Worm (Caenorhabditis elegans) whole organism, L4 larva: ENCODE data around the gene cyp-13B2.

Experiments used
- F37D6.2 ChIP-seq: sonication (generic microtip); optimal IDR thresholded peaks from 2 replicates; lab custom pipeline; 2016; ENCODE audit warnings: mild to moderate bottlenecking, missing genetic modification characterization, missing compliant biosample characterization
- Y75B8A.6 ChIP-seq: fragments of 200-800 bp; sonication (Bioruptor generic); IDR thresholded peaks from 2 replicates; pipeline ENCODE4 v1.3.6; 2022; ENCODE audit warnings: missing genetic modification reagents, missing genetic modification characterization, missing compliant biosample characterization
- ZK337.2 ChIP-seq: fragments of 200-800 bp; sonication (Bioruptor generic); IDR thresholded peaks from 2 replicates; pipeline ENCODE4 v1.3.6; 2022; ENCODE audit warnings: missing genetic modification reagents, missing genetic modification characterization, missing compliant biosample characterization
- aha-1 ChIP-seq: fragments of 150-350 bp; peaks from one replicate; lab custom pipeline; 2014; ENCODE audit warnings: missing biosample characterization, missing genetic modification characterization
- aly-2 ChIP-seq: sonication (generic microtip); optimal IDR thresholded peaks from 2 replicates; lab custom pipeline; 2018; ENCODE audit warnings: missing biosample characterization, missing genetic modification characterization
- ama-1 ChIP-seq: fragments of 150-350 bp; optimal IDR thresholded peaks from 2 replicates; lab custom pipeline; 2014; ENCODE audit warnings: inconsistent platforms, mixed read lengths
- attf-4 ChIP-seq: sonication (generic microtip); optimal IDR thresholded peaks from 3 replicates; lab custom pipeline; 2017; ENCODE audit warnings: missing biosample characterization, missing genetic modification characterization
- ceh-44 ChIP-seq: fragments of 200-800 bp; sonication (Bioruptor generic); IDR thresholded peaks from 2 replicates; pipeline ENCODE4 v1.3.6; 2022; ENCODE audit warnings: missing genetic modification reagents, missing genetic modification characterization, missing compliant biosample characterization
- ceh-62 ChIP-seq: sonication (generic microtip); optimal IDR thresholded peaks from 2 replicates; lab custom pipeline; 2017; ENCODE audit warnings: missing biosample characterization, missing genetic modification characterization
- cey-2 ChIP-seq: sonication (generic microtip); optimal IDR thresholded peaks from 3 replicates; lab custom pipeline; 2017; ENCODE audit warnings: missing genetic modification characterization, mild to moderate bottlenecking, missing compliant biosample characterization, antibody characterized with exemption, borderline replicate concordance; ENCODE audit not compliant: insufficient read depth
- daf-16 ChIP-seq, 3 experiments: sonication (generic microtip); optimal IDR thresholded peaks; 2 replicates each; lab custom pipeline; 2016 to 2017; ENCODE audit warnings: missing genetic modification characterization in 3 of 3, missing genetic modification reagents in 3 of 3, mild to moderate bottlenecking in 2 of 3, missing compliant biosample characterization in 2 of 3, missing biosample characterization in 1 of 3, moderate library complexity in 1 of 3
- daf-8 ChIP-seq: fragments of 200-800 bp; sonication (Bioruptor generic); IDR thresholded peaks from 2 replicates; pipeline ENCODE4 v1.3.6; 2022; ENCODE audit warnings: missing genetic modification characterization, missing compliant biosample characterization
- dpl-1 ChIP-seq: fragments of 150-350 bp; optimal IDR thresholded peaks from 2 replicates; lab custom pipeline; 2014; ENCODE audit warnings: missing biosample characterization, missing genetic modification reagents, missing genetic modification characterization
- duxl-1 ChIP-seq: sonication (generic microtip); optimal IDR thresholded peaks from 2 replicates; lab custom pipeline; 2016; ENCODE audit warnings: mild to moderate bottlenecking, missing genetic modification characterization, moderate library complexity, missing compliant biosample characterization; ENCODE audit not compliant: poor library complexity
- dve-1 ChIP-seq: sonication (generic microtip); optimal IDR thresholded peaks from 2 replicates; lab custom pipeline; 2017; ENCODE audit warnings: antibody characterized with exemption, mild to moderate bottlenecking, missing genetic modification characterization, missing compliant biosample characterization; ENCODE audit not compliant: insufficient read depth
- egl-27 ChIP-seq: sonication (generic microtip); optimal IDR thresholded peaks from 3 replicates; lab custom pipeline; 2017; ENCODE audit warnings: missing biosample characterization, missing genetic modification reagents, missing genetic modification characterization
- fkh-10 ChIP-seq: fragments of 150-350 bp; optimal IDR thresholded peaks from 2 replicates; lab custom pipeline; 2014; ENCODE audit warnings: missing biosample characterization, missing genetic modification reagents, missing genetic modification characterization
- fos-1 ChIP-seq: fragments of 150-350 bp; optimal IDR thresholded peaks from 2 replicates; lab custom pipeline; 2014; ENCODE audit warnings: missing biosample characterization, missing genetic modification characterization
- gei-8 ChIP-seq: fragments of 200-800 bp; sonication (Bioruptor generic); optimal IDR thresholded peaks from 2 replicates; lab custom pipeline; 2018; ENCODE audit warnings: mild to moderate bottlenecking, missing genetic modification characterization, missing compliant biosample characterization
- hif-1 ChIP-seq, 2 experiments: sonication (generic microtip); optimal IDR thresholded peaks; 2 replicates each; lab custom pipeline; 2016 to 2017; ENCODE audit warnings: missing compliant biosample characterization in 2 of 2, missing genetic modification characterization in 2 of 2, missing genetic modification reagents in 2 of 2, missing genotype in 2 of 2, mild to moderate bottlenecking in 1 of 2
- lim-7 ChIP-seq: fragments of 200-800 bp; sonication (Bioruptor generic); IDR thresholded peaks from 2 replicates; pipeline ENCODE4 v1.3.6; 2022; ENCODE audit warnings: missing genetic modification characterization, missing compliant biosample characterization
- lin-13 ChIP-seq: fragments of 150-350 bp; optimal IDR thresholded peaks from 2 replicates; lab custom pipeline; 2014; ENCODE audit warnings: missing biosample characterization, missing genetic modification reagents, missing genetic modification characterization
- lin-29 ChIP-seq: fragments of 200-800 bp; sonication (Bioruptor generic); IDR thresholded peaks from 2 replicates; pipeline ENCODE4 v1.3.6; 2022; ENCODE audit warnings: missing genetic modification reagents, missing genetic modification characterization, missing compliant biosample characterization
- lir-3 ChIP-seq: sonication (generic microtip); optimal IDR thresholded peaks from 2 replicates; lab custom pipeline; 2016; ENCODE audit warnings: mild to moderate bottlenecking, missing genetic modification characterization, missing compliant biosample characterization
- madf-5 ChIP-seq, 2 experiments: fragments of 200-800 bp; sonication (Bioruptor generic); IDR thresholded peaks; 2 replicates each; pipeline ENCODE4 v1.3.6; 2022; ENCODE audit warnings: missing compliant biosample characterization in 2 of 2, missing genetic modification characterization in 2 of 2
- madf-9 ChIP-seq: fragments of 200-800 bp; sonication (Bioruptor generic); conservative IDR thresholded peaks from 2 replicates; pipeline ENCODE4 v1.3.6; 2022; ENCODE audit warnings: missing genetic modification reagents, missing genetic modification characterization, missing compliant biosample characterization
- mxl-3 ChIP-seq: fragments of 200-800 bp; sonication (Bioruptor generic); optimal IDR thresholded peaks from 2 replicates; lab custom pipeline; 2018; ENCODE audit warnings: mild to moderate bottlenecking, missing genetic modification characterization, missing compliant biosample characterization
- nhr-237 ChIP-seq: sonication (generic microtip); optimal IDR thresholded peaks from 2 replicates; lab custom pipeline; 2017; ENCODE audit warnings: missing biosample characterization, missing genetic modification characterization
- nhr-28 ChIP-seq: fragments of 150-350 bp; optimal IDR thresholded peaks from 2 replicates; lab custom pipeline; 2014; ENCODE audit warnings: missing biosample characterization, missing genetic modification characterization
- nhr-6 ChIP-seq: fragments of 150-350 bp; optimal IDR thresholded peaks from 2 replicates; lab custom pipeline; 2014; ENCODE audit warnings: missing biosample characterization, missing genetic modification characterization
- nhr-77 ChIP-seq: fragments of 150-350 bp; optimal IDR thresholded peaks from 2 replicates; lab custom pipeline; 2014; ENCODE audit warnings: missing biosample characterization, missing genetic modification characterization
- pha-4 ChIP-seq, 2 experiments: fragments of 150-350 bp in 1 of 2; fragments of 200-800 bp in 1 of 2; sonication (Bioruptor generic) in 1 of 2; IDR thresholded peaks in 1 of 2; optimal IDR thresholded peaks in 1 of 2; 2 replicates each; pipeline versions ENCODE4 v1.3.6 to Lab custom; 2014 to 2022; ENCODE audit warnings: missing genetic modification characterization in 2 of 2, missing genetic modification reagents in 2 of 2, missing biosample characterization in 1 of 2, missing compliant biosample characterization in 1 of 2
- spr-3 ChIP-seq: fragments of 200-800 bp; sonication (Bioruptor generic); optimal IDR thresholded peaks from 2 replicates; lab custom pipeline; 2018; ENCODE audit warnings: mild to moderate bottlenecking, missing genetic modification characterization, missing compliant biosample characterization
- tra-1 ChIP-seq: fragments of 200-800 bp; sonication (Bioruptor generic); IDR thresholded peaks from 2 replicates; pipeline ENCODE4 v1.3.6; 2022; ENCODE audit warnings: missing genetic modification reagents, missing genetic modification characterization, missing compliant biosample characterization
- unc-130 ChIP-seq: sonication (generic microtip); optimal IDR thresholded peaks from 2 replicates; lab custom pipeline; 2016; ENCODE audit warnings: missing genetic modification reagents, missing genetic modification characterization, missing compliant biosample characterization
- unc-62 ChIP-seq, 3 experiments: fragments of 150-350 bp in 1 of 3; sonication (generic microtip); optimal IDR thresholded peaks in 2 of 3; peaks in 1 of 3; 1 replicate in 1 of 3; 2 replicates in 2 of 3; lab custom pipeline; 2014 to 2017; ENCODE audit warnings: missing biosample characterization in 3 of 3, missing genetic modification characterization in 3 of 3, missing genetic modification reagents in 3 of 3, missing genotype in 1 of 3
- zfp-3 ChIP-seq: fragments of 200-800 bp; sonication (Bioruptor generic); conservative IDR thresholded peaks from 2 replicates; pipeline ENCODE4 v1.3.6; 2022; ENCODE audit warnings: missing genetic modification reagents, missing genetic modification characterization, missing compliant biosample characterization
- ztf-11 ChIP-seq: fragments of 150-350 bp; optimal IDR thresholded peaks from 2 replicates; lab custom pipeline; 2014; ENCODE audit warnings: missing biosample characterization, missing genetic modification characterization

cyp-13B2 gene

DNA sequence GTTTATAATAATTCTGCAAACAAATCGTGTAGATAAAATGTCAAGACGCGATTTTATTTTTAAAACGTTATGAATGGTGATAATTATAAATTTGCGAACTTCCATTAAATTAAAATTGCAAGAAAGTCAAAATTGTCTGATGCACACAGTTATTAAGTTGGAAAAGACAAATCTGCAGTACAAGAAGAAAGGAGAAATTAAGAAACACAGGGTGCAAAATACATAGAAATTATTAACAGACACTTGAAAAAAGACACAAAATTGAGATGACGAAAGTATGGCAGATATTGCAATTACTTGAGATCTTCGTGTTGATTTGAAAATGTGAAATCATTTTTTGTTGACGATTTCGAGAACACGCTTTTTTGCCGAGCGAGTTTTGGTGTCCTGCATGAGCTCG is 16.2 kb downstream of the cyp-13B2 start:
- TF ChIP-seq aha-1, result peak; percentile 92
- TF ChIP-seq madf-9 (GFP tag; lab: Robert Waterston, UW), result no peak
- TF ChIP-seq lir-3 (tag; lab: Kevin White, UChicago), result no peak
- TF ChIP-seq, all 104 proteins: peak for 1

DNA sequence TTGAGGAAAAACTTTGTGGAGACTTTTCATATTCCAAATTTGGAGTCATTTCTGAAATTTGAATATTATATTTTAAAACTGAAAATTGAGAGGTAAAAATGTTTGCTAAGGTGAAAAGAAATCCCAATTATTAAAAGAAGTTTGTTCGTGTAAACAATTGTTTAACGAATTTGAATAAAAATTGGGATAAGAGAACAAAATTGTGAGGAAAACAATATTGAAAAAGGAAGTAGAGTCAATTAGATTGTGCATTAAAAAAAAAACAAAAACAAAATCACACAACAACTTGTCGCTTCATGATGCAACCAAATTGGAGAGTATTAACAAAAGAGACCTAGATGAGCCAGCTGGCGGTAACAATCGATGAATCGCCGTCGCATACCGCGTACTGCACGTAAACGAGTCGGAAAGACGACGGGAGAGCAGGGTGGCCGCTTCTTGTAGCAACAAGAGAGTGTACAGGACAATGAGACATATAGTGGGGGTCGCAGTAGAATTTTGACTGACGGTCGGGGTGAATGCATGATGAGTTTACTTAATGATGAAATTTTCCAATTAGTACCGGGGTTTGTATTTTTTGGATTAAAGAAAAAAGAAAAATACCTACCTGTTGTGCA is 18.1 kb downstream of the cyp-13B2 start, which contains the start of gene K04C1.3:
Gene K04C1.3, minus strand, starts transcription at position 51 of the 617 bp plus-strand sequence.
- peak in 1 of 2 experiments; percentile 83 for TF ChIP-seq hif-1 (tag; optimal IDR thresholded peaks at IDR 0.05; lab: Kevin White, UChicago)
- no peak for TF ChIP-seq daf-16 (GFP tag; optimal IDR thresholded peaks at IDR 0.05; lab: Kevin White, UChicago)
- peak; percentile 23 for TF ChIP-seq daf-16 (tag; optimal IDR thresholded peaks at IDR 0.05; lab: Kevin White, UChicago)
- TF ChIP-seq fos-1 (tag; lab: Kevin White, UChicago), result no peak

DNA sequence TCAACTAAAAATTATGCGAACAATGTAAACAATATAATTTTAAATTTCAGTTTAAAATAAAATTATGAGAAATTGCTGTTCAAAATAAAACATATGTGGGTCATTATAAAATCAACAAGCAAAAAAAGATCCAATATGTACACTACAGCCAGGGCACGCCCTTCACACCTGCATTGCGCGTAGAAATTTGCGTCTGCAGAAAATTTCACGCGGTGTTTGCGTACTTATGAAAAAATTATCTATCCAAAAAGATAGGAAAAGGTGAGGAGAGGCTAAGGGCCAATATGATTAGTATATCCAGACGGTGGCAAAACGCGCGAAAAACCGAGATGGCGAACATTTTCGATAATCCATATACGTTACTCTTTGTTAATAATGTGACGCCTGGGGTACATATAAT is 19.1 kb downstream of the cyp-13B2 start:
- TF ChIP-seq aly-2 (tag; lab: Kevin White, UChicago), result no peak
- TF ChIP-seq aha-1, result peak; percentile 70
- no peak for TF ChIP-seq duxl-1 (tag; lab: Kevin White, UChicago)
- TF ChIP-seq pha-4 (GFP tag; IDR thresholded peaks at IDR 0.05; lab: Robert Waterston, UW), result no peak
- TF ChIP-seq pha-4 (tag; optimal IDR thresholded peaks at IDR 0.05; lab: Kevin White, UChicago), result peak; percentile 14
- TF ChIP-seq cey-2 (tag; lab: Kevin White, UChicago), result no peak
- TF ChIP-seq daf-8 (GFP tag; lab: Robert Waterston, UW), result no peak
- TF ChIP-seq fkh-10 (GFP tag; lab: Kevin White, UChicago), result no peak
- TF ChIP-seq ceh-62 (tag; lab: Kevin White, UChicago), result no peak
- no peak for TF ChIP-seq zfp-3 (GFP tag; lab: Robert Waterston, UW)
- TF ChIP-seq egl-27 (tag; lab: Kevin White, UChicago), result no peak
- TF ChIP-seq lin-13 (GFP tag; lab: Kevin White, UChicago), result no peak
- TF ChIP-seq dve-1 (tag; lab: Kevin White, UChicago), result peak; percentile 33
- TF ChIP-seq Y75B8A.6 (GFP tag; lab: Robert Waterston, UW), result no peak
- TF ChIP-seq dpl-1, result no peak
- TF ChIP-seq ztf-11 (tag; lab: Kevin White, UChicago), result no peak
- peak in 1 of 2 experiments; percentile 16 for TF ChIP-seq unc-62 (GFP tag; optimal IDR thresholded peaks at IDR 0.05 in 1 of 2; lab: Kevin White, UChicago)
- no peak for TF ChIP-seq unc-62 (tag; optimal IDR thresholded peaks at IDR 0.05; lab: Kevin White, UChicago)
- TF ChIP-seq mxl-3, result peak; percentile 25
- TF ChIP-seq ceh-44 (GFP tag; lab: Robert Waterston, UW), result no peak
- no peak for TF ChIP-seq ama-1 (lab: Kevin White, UChicago)
- TF ChIP-seq nhr-28 (tag; lab: Kevin White, UChicago), result peak; percentile 71

DNA sequence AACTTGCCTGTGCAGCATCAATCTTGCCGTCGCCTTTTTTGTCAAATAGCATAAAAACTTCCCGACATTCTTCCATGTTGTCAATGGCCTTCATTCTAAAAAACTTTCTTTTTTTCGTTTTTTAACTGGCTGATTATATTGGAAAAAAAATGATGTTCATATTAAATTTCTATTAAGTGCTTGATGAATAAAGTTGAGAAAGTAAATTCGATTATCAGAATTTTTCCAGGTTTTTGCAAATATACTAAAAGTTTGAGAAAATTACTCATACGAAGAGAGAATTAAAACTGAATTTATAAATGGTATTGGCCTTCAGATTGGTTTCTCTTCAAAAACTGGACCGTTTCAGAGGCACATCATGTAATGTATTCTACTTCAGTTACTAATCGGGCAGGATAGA is 21.1 kb downstream of the cyp-13B2 start, which contains the start of gene mlc-6:
Gene mlc-6, minus strand, starts transcription at position 101 of the 400 bp plus-strand sequence.
- TF ChIP-seq F37D6.2 (no peak), nhr-237 (tag; lab: Kevin White, UChicago) (no peak), nhr-6 (tag; lab: Kevin White, UChicago) (no peak), lim-7 (GFP tag; lab: Robert Waterston, UW) (no peak), attf-4 (tag; lab: Kevin White, UChicago) (no peak), gei-8 (GFP tag; lab: Kevin White, UChicago) (no peak), unc-130 (GFP tag; lab: Kevin White, UChicago) (no peak), lin-29 (GFP tag; lab: Robert Waterston, UW) (no peak), duxl-1 (tag; lab: Kevin White, UChicago) (no peak), madf-5 (GFP tag; IDR thresholded peaks at IDR 0.05; lab: Robert Waterston, UW) (no peak), mxl-3 (no peak), Y75B8A.6 (GFP tag; lab: Robert Waterston, UW) (no peak), nhr-77 (tag; lab: Kevin White, UChicago) (no peak), ZK337.2 (GFP tag; lab: Robert Waterston, UW) (no peak), spr-3 (GFP tag; lab: Kevin White, UChicago) (no peak), tra-1 (GFP tag; lab: Robert Waterston, UW) (no peak)
